Worm (Caenorhabditis elegans) whole organism, L4 larva: ENCODE results near the gene ZK795.2.

Source experiments
- T26A8.4 ChIP-seq: fragments of 200-800 bp; sonication (Bioruptor generic); IDR thresholded peaks from 2 replicates; pipeline ENCODE4 v1.3.6; 2022; ENCODE audit warnings: missing genetic modification characterization, missing compliant biosample characterization
- aha-1 ChIP-seq: fragments of 150-350 bp; peaks from one replicate; lab custom pipeline; 2014; ENCODE audit warnings: missing biosample characterization, missing genetic modification characterization
- attf-4 ChIP-seq: sonication (generic microtip); optimal IDR thresholded peaks from 3 replicates; lab custom pipeline; 2017; ENCODE audit warnings: missing biosample characterization, missing genetic modification characterization
- ceh-28 ChIP-seq: fragments of 150-350 bp; optimal IDR thresholded peaks from 2 replicates; lab custom pipeline; 2014; ENCODE audit warnings: missing biosample characterization, missing genetic modification reagents, missing genetic modification characterization
- ceh-62 ChIP-seq: sonication (generic microtip); optimal IDR thresholded peaks from 2 replicates; lab custom pipeline; 2017; ENCODE audit warnings: missing biosample characterization, missing genetic modification characterization
- daf-19 ChIP-seq: fragments of 200-800 bp; sonication (Bioruptor generic); conservative IDR thresholded peaks from 2 replicates; pipeline ENCODE4 v1.3.6; 2022; ENCODE audit warnings: missing genetic modification characterization, missing compliant biosample characterization
- nhr-237 ChIP-seq: sonication (generic microtip); optimal IDR thresholded peaks from 2 replicates; lab custom pipeline; 2017; ENCODE audit warnings: missing biosample characterization, missing genetic modification characterization
- nhr-76 ChIP-seq: fragments of 150-350 bp; optimal IDR thresholded peaks from 2 replicates; lab custom pipeline; 2014; ENCODE audit warnings: missing biosample characterization, missing genetic modification characterization
- tag-97 ChIP-seq: fragments of 200-800 bp; sonication (Bioruptor generic); IDR thresholded peaks from 2 replicates; pipeline ENCODE4 v1.3.6; 2022; ENCODE audit warnings: missing genetic modification characterization, missing compliant biosample characterization
- unc-62 ChIP-seq, 3 experiments: fragments of 150-350 bp in 1 of 3; sonication (generic microtip); optimal IDR thresholded peaks in 2 of 3; peaks in 1 of 3; 1 replicate in 1 of 3; 2 replicates in 2 of 3; lab custom pipeline; 2014 to 2017; ENCODE audit warnings: missing biosample characterization in 3 of 3, missing genetic modification characterization in 3 of 3, missing genetic modification reagents in 3 of 3, missing genotype in 1 of 3
- zip-2 ChIP-seq: fragments of 150-350 bp; optimal IDR thresholded peaks from 2 replicates; lab custom pipeline; 2014; ENCODE audit warnings: missing biosample characterization, missing genetic modification characterization

Gene ZK795.2

DNA sequence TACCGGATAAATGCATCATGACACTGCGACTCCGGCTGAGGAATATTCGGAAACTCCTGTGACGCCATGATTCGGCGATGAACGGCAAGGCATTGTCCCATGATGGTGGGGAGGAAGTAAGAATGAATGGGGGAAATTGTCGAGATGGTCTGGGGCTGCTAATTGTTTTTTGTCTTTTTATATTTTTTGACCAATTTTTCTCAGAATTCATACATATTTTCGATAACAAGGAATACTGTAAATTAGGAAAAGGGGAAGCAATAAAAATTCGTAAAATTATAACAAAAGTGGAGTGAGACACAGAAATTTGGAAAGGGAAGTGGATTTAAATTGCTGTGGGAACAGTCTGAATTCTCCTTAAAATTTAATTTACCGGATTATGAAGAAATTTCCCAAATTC lies 33.4 kb downstream of the ZK795.2 start, which contains the start of gene eak-4:
TSS of gene eak-4 (minus strand) at position 101 of the 400 bp plus-strand sequence.
- TF ChIP-seq unc-62 (GFP tag; optimal IDR thresholded peaks at IDR 0.05 in 1 of 2; lab: Kevin White, UChicago) (peak in 1 of 2 experiments; percentile 58), unc-62 (tag; optimal IDR thresholded peaks at IDR 0.05; lab: Kevin White, UChicago) (no peak), ceh-62 (tag; lab: Kevin White, UChicago) (no peak), attf-4 (tag; lab: Kevin White, UChicago) (no peak), nhr-76 (tag; lab: Kevin White, UChicago) (no peak), zip-2 (tag; lab: Kevin White, UChicago) (no peak)
- TF ChIP-seq, all 104 proteins: peak for 1

DNA sequence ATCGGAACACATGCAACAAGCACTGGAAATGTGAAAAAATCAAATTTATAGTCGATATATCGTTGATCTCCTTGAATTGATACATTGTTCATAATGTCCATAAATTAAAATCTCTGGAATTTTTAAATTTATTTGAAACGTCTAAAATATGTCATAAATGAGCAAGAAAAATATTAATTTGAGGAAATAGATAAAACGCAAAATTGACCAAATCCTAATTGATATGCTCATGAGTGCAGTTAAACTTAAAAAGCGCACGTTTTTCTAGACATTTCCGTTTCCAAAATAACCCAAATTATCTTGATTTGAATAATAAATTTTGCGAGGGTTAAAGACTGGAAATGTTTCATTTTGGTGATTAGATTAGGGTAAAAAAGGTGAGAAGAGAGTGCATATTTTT lies 36.3 kb downstream of the ZK795.2 start, which contains the start of gene sru-13:
TSS of gene sru-13 (minus strand) at position 101 of the 400 bp plus-strand sequence.
- TF ChIP-seq zip-2 (tag; lab: Kevin White, UChicago): no peak
- peak; percentile 75 for TF ChIP-seq aha-1

DNA sequence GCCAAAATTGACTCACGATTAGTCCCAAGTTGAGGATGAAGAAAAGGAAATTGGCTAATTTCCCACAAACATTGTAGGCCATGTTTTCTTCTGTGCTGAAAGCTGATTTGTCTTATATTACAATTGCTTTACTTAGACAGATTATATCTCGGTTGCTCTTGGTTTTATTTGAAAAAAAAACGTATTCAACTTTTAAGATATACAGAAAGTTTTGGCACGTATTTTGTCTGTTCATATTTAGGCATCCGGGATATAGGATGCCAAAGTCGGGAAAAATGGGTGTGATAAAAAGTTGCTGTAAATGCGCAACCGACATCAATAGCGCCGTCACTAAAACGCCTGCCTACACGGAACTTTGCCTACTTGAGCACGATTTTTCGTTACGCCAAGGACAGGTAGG lies 38.6 kb downstream of the ZK795.2 start, which contains the start of gene tsp-4:
TSS of gene tsp-4 (minus strand) at position 101 of the 400 bp plus-strand sequence.
- TF ChIP-seq ceh-28 (tag; lab: Kevin White, UChicago): no peak
- no peak for TF ChIP-seq T26A8.4 (GFP tag; lab: Robert Waterston, UW)
- TF ChIP-seq nhr-237 (tag; lab: Kevin White, UChicago): no peak
- no peak for TF ChIP-seq daf-19 (GFP tag; lab: Robert Waterston, UW)
- TF ChIP-seq unc-62 (GFP tag; optimal IDR thresholded peaks at IDR 0.05 in 1 of 2; lab: Kevin White, UChicago): peak in 1 of 2 experiments; percentile 16
- no peak for TF ChIP-seq unc-62 (tag; optimal IDR thresholded peaks at IDR 0.05; lab: Kevin White, UChicago)
- TF ChIP-seq tag-97: no peak
